Worm (Caenorhabditis elegans) whole organism, late embryonic: Measurements from ENCODE around the gene str-211.

Experiments used
- C08G9.2 ChIP-seq: sonication (generic microtip); optimal IDR thresholded peaks from 2 replicates; lab custom pipeline; 2016; ENCODE audit warnings: mild to moderate bottlenecking, missing genetic modification characterization, moderate library complexity, missing compliant biosample characterization
- K02D7.2 ChIP-seq: sonication (generic microtip); optimal IDR thresholded peaks from 2 replicates; lab custom pipeline; 2017; ENCODE audit warnings: mild to moderate bottlenecking, missing genetic modification characterization, missing compliant biosample characterization
- T23F11.4 ChIP-seq: fragments of 200-800 bp; sonication (Bioruptor generic); optimal IDR thresholded peaks from 2 replicates; lab custom pipeline; 2018; ENCODE audit warnings: mild to moderate bottlenecking, missing genetic modification characterization, missing compliant biosample characterization
- ahr-1 ChIP-seq: sonication (generic microtip); optimal IDR thresholded peaks from 2 replicates; lab custom pipeline; 2016; ENCODE audit warnings: missing genetic modification characterization, missing compliant biosample characterization
- ama-1 ChIP-seq: fragments of 150-350 bp; optimal IDR thresholded peaks from 2 replicates; lab custom pipeline; 2014
- ceh-19 ChIP-seq: fragments of 200-800 bp; sonication (Bioruptor generic); optimal IDR thresholded peaks from 2 replicates; lab custom pipeline; 2018; ENCODE audit warnings: mild to moderate bottlenecking, missing genetic modification characterization, missing compliant biosample characterization
- ceh-30 ChIP-seq: fragments of 150-350 bp; optimal IDR thresholded peaks from 2 replicates; lab custom pipeline; 2014; ENCODE audit warnings: missing biosample characterization, missing genetic modification characterization
- ceh-31 ChIP-seq: sonication (generic microtip); optimal IDR thresholded peaks from 2 replicates; lab custom pipeline; 2016; ENCODE audit warnings: missing genetic modification characterization, missing compliant biosample characterization
- ceh-6 ChIP-seq: fragments of 200-800 bp; sonication (Bioruptor generic); optimal IDR thresholded peaks from 2 replicates; lab custom pipeline; 2018; ENCODE audit warnings: mild to moderate bottlenecking, missing genetic modification characterization, missing compliant biosample characterization
- ceh-9 ChIP-seq: sonication (generic microtip); optimal IDR thresholded peaks from 2 replicates; lab custom pipeline; 2016; ENCODE audit warnings: mild to moderate bottlenecking, missing genetic modification characterization, inconsistent platforms, missing compliant biosample characterization
- che-1 ChIP-seq: sonication (generic microtip); optimal IDR thresholded peaks from 2 replicates; lab custom pipeline; 2016; ENCODE audit warnings: mild to moderate bottlenecking, missing genetic modification characterization, missing compliant biosample characterization
- dmd-4 ChIP-seq: sonication (generic microtip); optimal IDR thresholded peaks from 2 replicates; lab custom pipeline; 2016; ENCODE audit warnings: borderline replicate concordance, missing genetic modification characterization, missing compliant biosample characterization
- dve-1 ChIP-seq: sonication (generic microtip); optimal IDR thresholded peaks from 2 replicates; lab custom pipeline; 2017; ENCODE audit warnings: antibody characterized with exemption, mild to moderate bottlenecking, missing genetic modification characterization, missing compliant biosample characterization
- elt-2 ChIP-seq: sonication (generic microtip); optimal IDR thresholded peaks from 2 replicates; lab custom pipeline; 2016; ENCODE audit warnings: missing genetic modification reagents, missing genetic modification characterization, missing compliant biosample characterization
- eyg-1 ChIP-seq: sonication (generic microtip); optimal IDR thresholded peaks from 2 replicates; lab custom pipeline; 2016; ENCODE audit warnings: missing genotype, missing genetic modification characterization, missing compliant biosample characterization
- fax-1 ChIP-seq: sonication (generic microtip); optimal IDR thresholded peaks from 2 replicates; lab custom pipeline; 2016; ENCODE audit warnings: missing genotype, missing genetic modification characterization, missing compliant biosample characterization
- fkh-10 ChIP-seq: fragments of 150-350 bp; optimal IDR thresholded peaks from 2 replicates; lab custom pipeline; 2014; ENCODE audit warnings: missing biosample characterization, missing genetic modification reagents, missing genetic modification characterization
- gmeb-2 ChIP-seq: sonication (generic microtip); optimal IDR thresholded peaks from 2 replicates; lab custom pipeline; 2016; ENCODE audit warnings: missing genetic modification characterization, inconsistent platforms, missing compliant biosample characterization
- hlh-13 ChIP-seq: fragments of 200-800 bp; sonication (Bioruptor generic); optimal IDR thresholded peaks from 2 replicates; lab custom pipeline; 2018; ENCODE audit warnings: mild to moderate bottlenecking, missing genetic modification characterization, missing compliant biosample characterization
- hlh-15 ChIP-seq: sonication (generic microtip); optimal IDR thresholded peaks from 2 replicates; lab custom pipeline; 2016; ENCODE audit warnings: missing genetic modification characterization, missing compliant biosample characterization
- hlh-30 ChIP-seq: sonication (generic microtip); optimal IDR thresholded peaks from 2 replicates; lab custom pipeline; 2017; ENCODE audit warnings: antibody characterized with exemption, missing genetic modification characterization, missing compliant biosample characterization; ENCODE audit not compliant: insufficient read depth
- hlh-8 ChIP-seq: sonication (generic microtip); optimal IDR thresholded peaks from 2 replicates; lab custom pipeline; 2016; ENCODE audit warnings: missing genotype, missing genetic modification characterization, missing compliant biosample characterization
- nfya-1 ChIP-seq: sonication (generic microtip); optimal IDR thresholded peaks from 2 replicates; lab custom pipeline; 2017; ENCODE audit warnings: missing genetic modification characterization, mild to moderate bottlenecking, missing compliant biosample characterization, antibody characterized with exemption, moderate library complexity
- nhr-11 ChIP-seq: fragments of 150-350 bp; optimal IDR thresholded peaks from 2 replicates; lab custom pipeline; 2014; ENCODE audit warnings: missing biosample characterization, missing genetic modification characterization
- npax-4 ChIP-seq: sonication (generic microtip); optimal IDR thresholded peaks from 2 replicates; lab custom pipeline; 2016; ENCODE audit warnings: missing genetic modification characterization, missing compliant biosample characterization
- pag-3 ChIP-seq: sonication (generic microtip); optimal IDR thresholded peaks from 2 replicates; lab custom pipeline; 2016; ENCODE audit warnings: missing compliant biosample characterization, missing genetic modification characterization, borderline replicate concordance
- pax-1 ChIP-seq: fragments of 150-350 bp; optimal IDR thresholded peaks from 2 replicates; lab custom pipeline; 2014; ENCODE audit warnings: missing biosample characterization, missing genetic modification characterization
- pha-4 ChIP-seq: fragments of 150-350 bp; optimal IDR thresholded peaks from 2 replicates; lab custom pipeline; 2018; ENCODE audit warnings: missing biosample characterization, missing genetic modification reagents, missing genetic modification characterization
- pros-1 ChIP-seq: fragments of 150-350 bp; optimal IDR thresholded peaks from 2 replicates; lab custom pipeline; 2014; ENCODE audit warnings: missing biosample characterization, missing genetic modification reagents, missing genetic modification characterization
- rnt-1 ChIP-seq: sonication (generic microtip); optimal IDR thresholded peaks from 2 replicates; lab custom pipeline; 2016; ENCODE audit warnings: missing genetic modification characterization, missing compliant biosample characterization
- sdc-2 ChIP-seq: sonication (generic microtip); optimal IDR thresholded peaks from 2 replicates; lab custom pipeline; 2016; ENCODE audit warnings: missing genotype, missing genetic modification characterization, missing compliant biosample characterization
- sox-4 ChIP-seq: sonication (generic microtip); optimal IDR thresholded peaks from 2 replicates; lab custom pipeline; 2017; ENCODE audit warnings: mild to moderate bottlenecking, missing genetic modification characterization, inconsistent platforms, missing compliant biosample characterization
- tbx-7 ChIP-seq: sonication (generic microtip); optimal IDR thresholded peaks from 2 replicates; lab custom pipeline; 2016; ENCODE audit warnings: missing genotype, missing genetic modification characterization, missing compliant biosample characterization
- unc-3 ChIP-seq, 2 experiments: fragments of 200-800 bp in 1 of 2; sonication (Bioruptor generic) in 1 of 2; sonication (generic microtip) in 1 of 2; conservative IDR thresholded peaks in 1 of 2; optimal IDR thresholded peaks in 1 of 2; 2 replicates each; pipeline versions ENCODE4 v1.3.6 to Lab custom; 2016 to 2022; ENCODE audit warnings: missing compliant biosample characterization in 2 of 2, missing genetic modification characterization in 2 of 2, missing genetic modification reagents in 1 of 2
- unc-42 ChIP-seq: sonication (generic microtip); optimal IDR thresholded peaks from 2 replicates; lab custom pipeline; 2016; ENCODE audit warnings: missing genotype, missing genetic modification characterization, missing compliant biosample characterization
- unc-55 ChIP-seq: sonication (generic microtip); optimal IDR thresholded peaks from 2 replicates; lab custom pipeline; 2017; ENCODE audit warnings: missing biosample characterization, missing genetic modification reagents, missing genetic modification characterization
- unc-86 ChIP-seq: sonication (generic microtip); optimal IDR thresholded peaks from 2 replicates; lab custom pipeline; 2016; ENCODE audit warnings: missing genetic modification characterization, missing compliant biosample characterization
- zip-5 ChIP-seq: sonication (generic microtip); optimal IDR thresholded peaks from 2 replicates; lab custom pipeline; 2016; ENCODE audit warnings: missing genetic modification characterization, missing compliant biosample characterization
- ztf-16 ChIP-seq: sonication (generic microtip); optimal IDR thresholded peaks from 2 replicates; lab custom pipeline; 2017; ENCODE audit warnings: missing genetic modification characterization, missing compliant biosample characterization

The str-211 gene

DNA sequence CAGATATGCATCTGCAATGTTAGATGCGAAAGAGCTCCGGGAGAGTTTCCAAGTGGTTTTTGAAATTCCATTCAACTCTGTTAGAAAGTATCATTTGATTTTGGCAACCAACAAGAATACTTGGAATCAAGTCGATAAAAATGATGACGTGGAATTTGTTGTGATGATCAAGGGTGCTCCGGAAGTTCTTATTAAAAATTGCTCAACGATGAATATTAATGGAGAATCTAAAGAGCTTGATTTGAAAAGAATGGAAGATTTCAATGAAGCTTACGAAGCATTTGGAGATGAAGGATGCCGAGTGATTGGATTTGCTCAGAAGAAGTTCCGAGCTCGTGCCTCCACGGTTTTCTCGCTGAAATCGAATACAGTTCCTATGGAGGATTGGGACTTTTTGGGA is 6.8 kb downstream of the str-211 start:
- no peak for TF ChIP-seq hlh-15 (tag; lab: Kevin White, UChicago)
- TF ChIP-seq ceh-19 (GFP tag; lab: Kevin White, UChicago): no peak

- no peak for TF ChIP-seq ceh-6
- no peak for TF ChIP-seq tbx-7 (tag; lab: Kevin White, UChicago)
- no peak for TF ChIP-seq T23F11.4 (GFP tag; lab: Kevin White, UChicago)
- no peak for TF ChIP-seq unc-42 (tag; lab: Kevin White, UChicago)
- TF ChIP-seq ceh-30: no peak
- no peak for TF ChIP-seq hlh-8 (tag; lab: Kevin White, UChicago)
- TF ChIP-seq gmeb-2 (tag; lab: Kevin White, UChicago): no peak
- TF ChIP-seq pag-3: no peak
- no peak for TF ChIP-seq unc-55
- TF ChIP-seq ztf-16 (tag; lab: Kevin White, UChicago): no peak
- TF ChIP-seq K02D7.2: no peak
- no peak for TF ChIP-seq fkh-10 (GFP tag; lab: Kevin White, UChicago)
- TF ChIP-seq zip-5 (tag; lab: Kevin White, UChicago): no peak
- TF ChIP-seq sox-4 (tag; lab: Kevin White, UChicago): no peak
- no peak for TF ChIP-seq C08G9.2 (tag; lab: Kevin White, UChicago)
- TF ChIP-seq pax-1 (tag; lab: Kevin White, UChicago): no peak
- TF ChIP-seq sdc-2 (tag; lab: Kevin White, UChicago): no peak
- no peak for TF ChIP-seq npax-4 (tag; lab: Kevin White, UChicago)
Measured at ce11 chrV:4935096-4935495, 9.0 kb downstream of the str-211 start.

DNA sequence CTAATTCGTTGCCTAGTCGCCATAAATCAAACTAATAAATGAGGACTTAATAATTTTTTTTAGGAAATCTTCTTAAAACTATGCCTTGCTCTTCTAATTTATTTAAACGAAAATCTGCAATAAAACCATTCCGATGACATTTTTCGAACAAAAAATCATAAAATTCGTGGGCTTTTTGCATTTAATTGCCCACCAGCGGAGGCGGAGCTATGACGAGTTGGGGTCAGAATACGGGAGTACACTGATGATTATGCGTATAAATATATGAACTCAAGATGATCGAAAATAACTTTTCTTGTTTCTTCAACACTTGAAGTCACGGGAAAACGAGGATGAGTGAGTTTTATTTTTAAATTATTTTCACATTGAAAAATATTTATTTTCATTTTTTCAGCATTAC is 9.7 kb downstream of the str-211 start, which contains the start of gene catp-2:
Gene catp-2, plus strand, starts transcription at position 301 of the 400 bp plus-strand sequence.
- no peak for TF ChIP-seq sdc-2 (tag; lab: Kevin White, UChicago)

DNA sequence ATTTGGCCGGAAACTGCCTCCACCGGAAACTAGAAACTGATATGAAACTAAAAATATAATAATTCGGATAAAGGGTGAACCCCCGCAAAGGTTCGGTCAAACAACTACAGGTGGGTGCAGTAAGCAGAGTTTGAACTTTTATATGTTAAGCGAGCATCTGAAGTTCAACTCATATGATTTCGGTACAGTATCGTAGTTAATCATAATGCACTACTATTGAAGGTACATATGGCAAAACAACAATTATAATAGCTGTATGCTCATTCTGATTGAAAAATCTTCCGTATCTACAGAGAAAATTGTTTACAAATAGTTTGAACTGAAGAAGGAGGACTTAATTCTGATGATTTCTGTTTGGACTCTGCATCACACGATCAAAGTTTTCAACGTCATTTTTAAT is 10.9 kb downstream of the str-211 start:
- no peak for TF ChIP-seq nhr-11 (tag; lab: Kevin White, UChicago)
- TF ChIP-seq unc-86 (tag; lab: Kevin White, UChicago): no peak
- TF ChIP-seq pros-1: no peak
- TF ChIP-seq ceh-30: no peak
- no peak for TF ChIP-seq eyg-1 (tag; lab: Kevin White, UChicago)
- TF ChIP-seq T23F11.4 (GFP tag; lab: Kevin White, UChicago): no peak
- no peak for TF ChIP-seq nfya-1 (tag; lab: Kevin White, UChicago)
- TF ChIP-seq dve-1 (tag; lab: Kevin White, UChicago): no peak
- no peak for TF ChIP-seq ahr-1 (tag; lab: Kevin White, UChicago)
- TF ChIP-seq ceh-9 (tag; lab: Kevin White, UChicago): no peak
- TF ChIP-seq rnt-1 (tag; lab: Kevin White, UChicago): no peak

DNA sequence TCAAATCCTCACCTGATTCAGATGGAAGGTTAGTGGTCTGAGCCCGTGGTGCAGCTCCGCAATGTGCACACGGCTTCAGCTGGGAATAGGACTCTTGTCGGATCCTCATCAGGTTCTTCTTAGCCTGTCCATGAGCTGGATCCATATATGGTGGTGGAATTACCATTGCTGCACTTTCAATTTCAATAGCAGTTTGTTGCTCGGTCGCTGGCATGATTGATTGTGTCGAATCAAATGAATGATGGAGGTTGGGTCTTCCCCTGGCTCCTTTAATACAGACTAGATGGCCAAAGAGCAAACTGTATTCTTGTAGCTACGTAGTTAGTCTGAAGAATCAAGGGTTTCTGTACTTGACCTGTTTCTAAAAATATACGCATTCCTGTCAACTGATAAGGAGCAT is 11.3 kb downstream of the str-211 start, which contains the start of gene C02E7.10:
Gene C02E7.10, minus strand, starts transcription at position 232 of the 400 bp plus-strand sequence.
- no peak for TF ChIP-seq hlh-13

ce11 chrV:4929842-4930241 is 14.3 kb downstream of the str-211 start, which contains the start of gene str-205:
str-205 (minus strand) TSS chrV:4929942.
- TF ChIP-seq pax-1 (tag; lab: Kevin White, UChicago) (no peak), pag-3 (no peak), fkh-10 (GFP tag; lab: Kevin White, UChicago) (no peak), ceh-31 (tag; lab: Kevin White, UChicago) (no peak), che-1 (no peak), ceh-30 (no peak), hlh-30 (no peak), dmd-4 (no peak), elt-2 (tag; lab: Kevin White, UChicago) (no peak), sdc-2 (tag; lab: Kevin White, UChicago) (no peak), hlh-15 (tag; lab: Kevin White, UChicago) (no peak), gmeb-2 (tag; lab: Kevin White, UChicago) (no peak), fax-1 (tag; lab: Kevin White, UChicago) (no peak), pha-4 (tag; lab: Kevin White, UChicago) (no peak), unc-3 (GFP tag; conservative IDR thresholded peaks at IDR 0.05; lab: Robert Waterston, UW) (no peak), unc-3 (tag; optimal IDR thresholded peaks at IDR 0.05; lab: Kevin White, UChicago) (no peak), ama-1 (no peak), hlh-8 (tag; lab: Kevin White, UChicago) (no peak)
- TF ChIP-seq, all 69 proteins: peak for 0
